Worm (Caenorhabditis elegans) whole organism, mixed stage, embryonic: ENCODE results near the gene C18G1.7.

Experiments used
- M03D4.4 ChIP-seq: sonication (generic microtip); optimal IDR thresholded peaks from 2 replicates; lab custom pipeline; 2017; ENCODE audit warnings: mild to moderate bottlenecking, missing genetic modification characterization, missing compliant biosample characterization
- bed-3 ChIP-seq: fragments of 200-800 bp; sonication (Bioruptor generic); optimal IDR thresholded peaks from 3 replicates; lab custom pipeline; 2018; ENCODE audit warnings: mild to moderate bottlenecking, missing genetic modification characterization, moderate library complexity, missing compliant biosample characterization
- blmp-1 ChIP-seq: fragments of 150-350 bp; optimal IDR thresholded peaks from 2 replicates; lab custom pipeline; 2014; ENCODE audit warnings: missing biosample characterization, missing genetic modification characterization
- ceh-39 ChIP-seq: fragments of 150-350 bp; optimal IDR thresholded peaks from 2 replicates; lab custom pipeline; 2014; ENCODE audit warnings: missing biosample characterization, missing genetic modification characterization
- ceh-43 ChIP-seq: fragments of 200-800 bp; sonication (Bioruptor generic); optimal IDR thresholded peaks from 2 replicates; lab custom pipeline; 2018; ENCODE audit warnings: mild to moderate bottlenecking, missing genetic modification characterization, moderate library complexity, missing compliant biosample characterization
- cnd-1 ChIP-seq: fragments of 200-800 bp; sonication (Bioruptor generic); optimal IDR thresholded peaks from 2 replicates; lab custom pipeline; 2018; ENCODE audit warnings: mild to moderate bottlenecking, missing genetic modification characterization, missing compliant biosample characterization
- drap-1 ChIP-seq: fragments of 200-800 bp; sonication (Bioruptor generic); optimal IDR thresholded peaks from 3 replicates; lab custom pipeline; 2018; ENCODE audit warnings: mild to moderate bottlenecking, missing genetic modification characterization, missing compliant biosample characterization
- elt-1 ChIP-seq: sonication (generic microtip); optimal IDR thresholded peaks from 2 replicates; lab custom pipeline; 2017; ENCODE audit warnings: missing genetic modification characterization, mild to moderate bottlenecking, missing compliant biosample characterization, antibody characterized with exemption, moderate library complexity, borderline replicate concordance; ENCODE audit not compliant: insufficient read depth
- flh-1 ChIP-seq: fragments of 200-800 bp; sonication (Bioruptor generic); optimal IDR thresholded peaks from 2 replicates; lab custom pipeline; 2018; ENCODE audit warnings: mild to moderate bottlenecking, missing genetic modification characterization, moderate library complexity, missing compliant biosample characterization
- ham-2 ChIP-seq: fragments of 200-800 bp; sonication (Bioruptor generic); optimal IDR thresholded peaks from 2 replicates; lab custom pipeline; 2018; ENCODE audit warnings: mild to moderate bottlenecking, missing genetic modification characterization, missing compliant biosample characterization
- hlh-1 ChIP-seq: fragments of 150-350 bp; optimal IDR thresholded peaks from 2 replicates; lab custom pipeline; 2014; ENCODE audit warnings: missing biosample characterization, missing genetic modification reagents, missing genetic modification characterization
- lin-32 ChIP-seq: fragments of 200-800 bp; sonication (Bioruptor generic); optimal IDR thresholded peaks from 2 replicates; lab custom pipeline; 2018; ENCODE audit warnings: mild to moderate bottlenecking, missing genetic modification characterization, missing compliant biosample characterization
- lsy-2 ChIP-seq: fragments of 150-350 bp; optimal IDR thresholded peaks from 2 replicates; lab custom pipeline; 2014; ENCODE audit warnings: missing biosample characterization, missing genetic modification characterization
- mab-5 ChIP-seq: fragments of 150-350 bp; optimal IDR thresholded peaks from 2 replicates; lab custom pipeline; 2014; ENCODE audit warnings: missing biosample characterization, missing genetic modification characterization
- mep-1 ChIP-seq: fragments of 150-350 bp; optimal IDR thresholded peaks from 2 replicates; lab custom pipeline; 2017; ENCODE audit warnings: missing biosample characterization, missing genetic modification reagents, missing genetic modification characterization, inconsistent platforms
- mls-2 ChIP-seq: sonication (generic microtip); optimal IDR thresholded peaks from 2 replicates; lab custom pipeline; 2016; ENCODE audit warnings: mild to moderate bottlenecking, missing genetic modification characterization, moderate library complexity, missing compliant biosample characterization
- nhr-12 ChIP-seq: fragments of 150-350 bp; optimal IDR thresholded peaks from 2 replicates; lab custom pipeline; 2014; ENCODE audit warnings: missing biosample characterization, missing genetic modification characterization
- nhr-2 ChIP-seq: fragments of 150-350 bp; optimal IDR thresholded peaks from 2 replicates; lab custom pipeline; 2014; ENCODE audit warnings: missing biosample characterization, missing genetic modification characterization
- nhr-237 ChIP-seq: fragments of 150-350 bp; optimal IDR thresholded peaks from 2 replicates; lab custom pipeline; 2014; ENCODE audit warnings: missing biosample characterization, missing genetic modification characterization
- nhr-76 ChIP-seq: sonication (generic microtip); optimal IDR thresholded peaks from 2 replicates; lab custom pipeline; 2017; ENCODE audit warnings: missing biosample characterization, missing genetic modification characterization
- pha-4 ChIP-seq: fragments of 150-350 bp; optimal IDR thresholded peaks from 2 replicates; lab custom pipeline; 2018; ENCODE audit warnings: missing biosample characterization, missing genetic modification reagents, missing genetic modification characterization
- snpc-4 ChIP-seq: fragments of 150-350 bp; optimal IDR thresholded peaks from 2 replicates; lab custom pipeline; 2014; ENCODE audit warnings: missing biosample characterization, missing genetic modification characterization
- unc-120 ChIP-seq: sonication (generic microtip); optimal IDR thresholded peaks from 2 replicates; lab custom pipeline; 2017; ENCODE audit warnings: missing genetic modification characterization, missing compliant biosample characterization; ENCODE audit not compliant: poor library complexity, severe bottlenecking
- unc-39 ChIP-seq: fragments of 150-350 bp; optimal IDR thresholded peaks from 2 replicates; lab custom pipeline; 2014; ENCODE audit warnings: missing biosample characterization, missing genetic modification characterization
- unc-62 ChIP-seq: fragments of 150-350 bp; optimal IDR thresholded peaks from 2 replicates; lab custom pipeline; 2014; ENCODE audit warnings: missing biosample characterization, missing genetic modification reagents, missing genetic modification characterization
- zip-8 ChIP-seq: fragments of 150-350 bp; optimal IDR thresholded peaks from 2 replicates; lab custom pipeline; 2014; ENCODE audit warnings: missing biosample characterization, missing genetic modification characterization
- ztf-11 ChIP-seq: fragments of 150-350 bp; optimal IDR thresholded peaks from 2 replicates; lab custom pipeline; 2014; ENCODE audit warnings: missing biosample characterization, missing genetic modification characterization

C18G1.7 gene

ce11 chrV:4734608-4735007, 10.8 kb upstream of the C18G1.7 start:
- TF ChIP-seq mep-1 (tag; lab: Kevin White, UChicago) (no peak), ham-2 (no peak)

ce11 chrV:4737727-4738126, 7.6 kb upstream of the C18G1.7 start, which contains the start of gene F39G3.2:
F39G3.2 (plus strand) TSS chrV:4737831.
- TF ChIP-seq unc-62 (GFP tag; lab: Kevin White, UChicago) (no peak), lsy-2 (tag; lab: Kevin White, UChicago) (no peak)

ce11 chrV:4742190-4742589, 3.2 kb upstream of the C18G1.7 start, which contains the start of gene ugt-61:
ugt-61 (plus strand) TSS chrV:4742422.
- TF ChIP-seq unc-39 (tag; lab: Kevin White, UChicago) (no peak), hlh-1 (tag; lab: Kevin White, UChicago) (no peak), nhr-237 (no peak), snpc-4 (tag; lab: Kevin White, UChicago) (no peak), unc-62 (GFP tag; lab: Kevin White, UChicago) (no peak), blmp-1 (tag; lab: Kevin White, UChicago) (no peak), zip-8 (tag; lab: Kevin White, UChicago) (no peak), mep-1 (tag; lab: Kevin White, UChicago) (no peak)
- TF ChIP-seq, all 35 proteins: peak for 0

- TF ChIP-seq lsy-2 (tag; lab: Kevin White, UChicago) (no peak), unc-120 (tag; lab: Kevin White, UChicago) (no peak)
These were observed 4.9 kb downstream of the C18G1.7 start, which contains the start of gene C18G1.6 for ce11 chrV:4750294-4750693. C18G1.6 (plus strand) TSS chrV:4750594.

ce11 chrV:4754123-4754522, 8.8 kb downstream of the C18G1.7 start, which contains the start of gene hil-4:
hil-4 (plus strand) TSS chrV:4754313.
- no peak for TF ChIP-seq mep-1 (tag; lab: Kevin White, UChicago)
- TF ChIP-seq unc-62 (GFP tag; lab: Kevin White, UChicago) = no peak
- no peak for TF ChIP-seq lsy-2 (tag; lab: Kevin White, UChicago)
- no peak for TF ChIP-seq drap-1 (GFP tag; lab: Kevin White, UChicago)
- TF ChIP-seq ceh-39 (tag; lab: Kevin White, UChicago) = no peak
- TF ChIP-seq nhr-2 (tag; lab: Kevin White, UChicago) = no peak
- no peak for TF ChIP-seq ham-2
- TF ChIP-seq elt-1 (tag; lab: Kevin White, UChicago) = no peak
- TF ChIP-seq ceh-43 = no peak
- TF ChIP-seq mab-5 (tag; lab: Kevin White, UChicago) = no peak
- TF ChIP-seq pha-4 (tag; lab: Kevin White, UChicago) = no peak
- no peak for TF ChIP-seq nhr-76 (tag; lab: Kevin White, UChicago)
- no peak for TF ChIP-seq unc-120 (tag; lab: Kevin White, UChicago)
- TF ChIP-seq hlh-1 (tag; lab: Kevin White, UChicago) = no peak
- no peak for TF ChIP-seq nhr-12
- TF ChIP-seq ztf-11 (tag; lab: Kevin White, UChicago) = no peak
- no peak for TF ChIP-seq lin-32 (GFP tag; lab: Kevin White, UChicago)
- no peak for TF ChIP-seq unc-39 (tag; lab: Kevin White, UChicago)
- TF ChIP-seq bed-3 (GFP tag; lab: Kevin White, UChicago) = no peak
- no peak for TF ChIP-seq flh-1 (GFP tag; lab: Kevin White, UChicago)
- TF ChIP-seq, all 35 proteins: peak for 0

- no peak for TF ChIP-seq blmp-1 (tag; lab: Kevin White, UChicago)
- no peak for TF ChIP-seq ham-2
- TF ChIP-seq, all 35 proteins: peak for 0
These were observed 9.4 kb downstream of the C18G1.7 start for ce11 chrV:4754684-4755211.

ce11 chrV:4755308-4756029, 10.1 kb downstream of the C18G1.7 start, which contains the start of gene pgl-3:
pgl-3 (plus strand) TSS chrV:4755979.
- TF ChIP-seq bed-3 (GFP tag; lab: Kevin White, UChicago) (no peak), mls-2 (tag; lab: Kevin White, UChicago) (no peak), cnd-1 (no peak), M03D4.4 (no peak)
